Worm (Caenorhabditis elegans): ENCODE measurements around the gene C16D9.3.

- TF ChIP-seq nhr-120 (GFP tag; IDR thresholded peaks at IDR 0.05) = no peak
- no peak for TF ChIP-seq F39B2.1 (GFP tag; IDR thresholded peaks at IDR 0.05)
- no peak for TF ChIP-seq nfya-1 (tag; optimal IDR thresholded peaks at IDR 0.05; ENCODE audit: borderline replicate concordance, insufficient read depth)
- no peak for TF ChIP-seq lag-1 (GFP tag; IDR thresholded peaks at IDR 0.05)
Observed at ce11 chrV:8284800-8285199, 45.0 kb upstream of the C16D9.3 start, which contains the start of gene slc-17.5.

Data from whole organism, young adult.